Worm (Caenorhabditis elegans) whole organism, L1 larva: Measurements from ENCODE around the gene iscu-1.

Experiments
- Y116A8C.19 ChIP-seq: sonication (generic microtip); optimal IDR thresholded peaks from 2 replicates; lab custom pipeline; 2016; ENCODE audit warnings: missing compliant biosample characterization, missing genetic modification characterization, borderline replicate concordance
- alr-1 ChIP-seq: fragments of 200-800 bp; sonication (Bioruptor generic); optimal IDR thresholded peaks from 2 replicates; lab custom pipeline; 2018; ENCODE audit warnings: borderline replicate concordance, mild to moderate bottlenecking, missing genetic modification characterization, missing compliant biosample characterization
- aly-2 ChIP-seq: fragments of 150-350 bp; optimal IDR thresholded peaks from 2 replicates; lab custom pipeline; 2014; ENCODE audit warnings: missing biosample characterization, missing genetic modification characterization
- blmp-1 ChIP-seq: fragments of 150-350 bp; optimal IDR thresholded peaks from 2 replicates; lab custom pipeline; 2014; ENCODE audit warnings: missing biosample characterization, missing genetic modification characterization
- ceh-63 ChIP-seq: fragments of 200-800 bp; sonication (Bioruptor generic); optimal IDR thresholded peaks from 2 replicates; lab custom pipeline; 2018; ENCODE audit warnings: mild to moderate bottlenecking, missing genetic modification characterization, missing compliant biosample characterization
- ceh-82 ChIP-seq, 3 experiments: fragments of 150-350 bp in 1 of 3; sonication (generic microtip) in 2 of 3; optimal IDR thresholded peaks; 2 replicates each; lab custom pipeline; 2014 to 2017; ENCODE audit warnings: missing biosample characterization in 3 of 3, missing genetic modification characterization in 3 of 3
- ceh-90 ChIP-seq: sonication (generic microtip); optimal IDR thresholded peaks from 2 replicates; lab custom pipeline; 2016; ENCODE audit warnings: missing genetic modification characterization, missing compliant biosample characterization
- dpl-1 ChIP-seq, 3 experiments: fragments of 150-350 bp in 2 of 3; sonication (generic microtip) in 1 of 3; optimal IDR thresholded peaks; 2 replicates each; lab custom pipeline; 2014 to 2017; ENCODE audit warnings: missing biosample characterization in 3 of 3, missing genetic modification characterization in 3 of 3, missing genetic modification reagents in 3 of 3
- dsc-1 ChIP-seq: sonication (generic microtip); optimal IDR thresholded peaks from 2 replicates; lab custom pipeline; 2016; ENCODE audit warnings: mild to moderate bottlenecking, missing genetic modification characterization, missing compliant biosample characterization
- efl-1 ChIP-seq, 4 experiments: fragments of 150-350 bp; optimal IDR thresholded peaks in 3 of 4; peaks in 1 of 4; 1 replicate in 1 of 4; 2 replicates in 3 of 4; lab custom pipeline; 2014; ENCODE audit warnings: missing biosample characterization in 2 of 4, missing genetic modification characterization in 2 of 4, missing genetic modification reagents in 2 of 4
- efl-3 ChIP-seq: fragments of 200-800 bp; sonication (Bioruptor generic); optimal IDR thresholded peaks from 2 replicates; lab custom pipeline; 2018; ENCODE audit warnings: mild to moderate bottlenecking, missing genetic modification characterization, missing compliant biosample characterization
- egl-13 ChIP-seq: sonication (generic microtip); optimal IDR thresholded peaks from 2 replicates; lab custom pipeline; 2016; ENCODE audit warnings: missing genotype, missing genetic modification reagents, missing genetic modification characterization, missing compliant biosample characterization
- elt-3 ChIP-seq, 6 experiments: fragments of 150-350 bp in 1 of 6; sonication (generic microtip); optimal IDR thresholded peaks; 2 replicates each; lab custom pipeline; 2017 to 2018; ENCODE audit warnings: missing biosample characterization in 6 of 6, missing genetic modification characterization in 6 of 6, inconsistent platforms in 1 of 6
- ets-5 ChIP-seq: fragments of 200-800 bp; sonication (Bioruptor generic); IDR thresholded peaks from 2 replicates; pipeline ENCODE4 v1.3.6; 2022; ENCODE audit warnings: missing genetic modification characterization, missing compliant biosample characterization
- fkh-10 ChIP-seq: sonication (generic microtip); optimal IDR thresholded peaks from 2 replicates; lab custom pipeline; 2017; ENCODE audit warnings: missing biosample characterization, missing genetic modification reagents, missing genetic modification characterization
- fkh-4 ChIP-seq: sonication (generic microtip); optimal IDR thresholded peaks from 2 replicates; lab custom pipeline; 2016; ENCODE audit warnings: missing compliant biosample characterization, missing genetic modification characterization, borderline replicate concordance
- grh-1 ChIP-seq: fragments of 200-800 bp; sonication (Bioruptor generic); IDR thresholded peaks from 2 replicates; pipeline ENCODE4 v1.3.6; 2022; ENCODE audit warnings: missing genetic modification reagents, missing genetic modification characterization, missing compliant biosample characterization
- hpl-2 ChIP-seq: fragments of 150-350 bp; optimal IDR thresholded peaks from 2 replicates; lab custom pipeline; 2014; ENCODE audit warnings: missing biosample characterization, missing genetic modification reagents, missing genetic modification characterization
- isw-1 ChIP-seq: fragments of 200-800 bp; sonication (Bioruptor generic); IDR thresholded peaks from 2 replicates; pipeline ENCODE4 v1.3.6; 2022; ENCODE audit warnings: missing genetic modification characterization, missing compliant biosample characterization
- jun-1 ChIP-seq: fragments of 150-350 bp; optimal IDR thresholded peaks from 2 replicates; lab custom pipeline; 2014; ENCODE audit warnings: missing biosample characterization, missing genetic modification reagents, missing genetic modification characterization
- lin-13 ChIP-seq: fragments of 150-350 bp; optimal IDR thresholded peaks from 2 replicates; lab custom pipeline; 2014; ENCODE audit warnings: missing biosample characterization, missing genetic modification reagents, missing genetic modification characterization
- lin-14 ChIP-seq: fragments of 200-800 bp; sonication (Bioruptor generic); optimal IDR thresholded peaks from 2 replicates; lab custom pipeline; 2018; ENCODE audit warnings: mild to moderate bottlenecking, missing genetic modification characterization, moderate library complexity, missing compliant biosample characterization
- lin-15B ChIP-seq: fragments of 150-350 bp; sonication (generic microtip); optimal IDR thresholded peaks from 3 replicates; lab custom pipeline; 2014; ENCODE audit warnings: missing biosample characterization, missing genetic modification characterization
- lin-35 ChIP-seq, 2 experiments: fragments of 150-350 bp; optimal IDR thresholded peaks; 2 replicates each; lab custom pipeline; 2014; ENCODE audit warnings: missing biosample characterization in 2 of 2, missing genetic modification characterization in 2 of 2, missing genetic modification reagents in 2 of 2
- lin-39 ChIP-seq: fragments of 150-350 bp; optimal IDR thresholded peaks from 2 replicates; lab custom pipeline; 2014; ENCODE audit warnings: missing biosample characterization, missing genetic modification reagents, missing genetic modification characterization
- lir-3 ChIP-seq: sonication (generic microtip); optimal IDR thresholded peaks from 2 replicates; lab custom pipeline; 2016; ENCODE audit warnings: mild to moderate bottlenecking, missing genetic modification characterization, moderate library complexity, missing compliant biosample characterization; ENCODE audit not compliant: poor library complexity
- mab-9 ChIP-seq: fragments of 200-800 bp; sonication (Bioruptor generic); IDR thresholded peaks from 2 replicates; pipeline ENCODE4 v1.3.6; 2022; ENCODE audit warnings: missing genetic modification reagents, missing genetic modification characterization, missing compliant biosample characterization
- mdl-1 ChIP-seq, 2 experiments: fragments of 150-350 bp; optimal IDR thresholded peaks; 2 replicates each; lab custom pipeline; 2014 to 2017; ENCODE audit warnings: missing biosample characterization in 2 of 2, missing genetic modification characterization in 2 of 2, inconsistent platforms in 1 of 2
- nhr-237 ChIP-seq: fragments of 150-350 bp; optimal IDR thresholded peaks from 2 replicates; lab custom pipeline; 2014; ENCODE audit warnings: missing biosample characterization, missing genetic modification characterization
- nhr-28 ChIP-seq: fragments of 150-350 bp; optimal IDR thresholded peaks from 2 replicates; lab custom pipeline; 2014; ENCODE audit warnings: missing biosample characterization, missing genetic modification characterization
- nhr-71 ChIP-seq: sonication (generic microtip); optimal IDR thresholded peaks from 2 replicates; lab custom pipeline; 2016; ENCODE audit warnings: mild to moderate bottlenecking, missing genetic modification characterization, moderate library complexity, missing compliant biosample characterization
- nhr-76 ChIP-seq: sonication (generic microtip); optimal IDR thresholded peaks from 2 replicates; lab custom pipeline; 2017; ENCODE audit warnings: missing biosample characterization, missing genetic modification characterization
- nhr-85 ChIP-seq: sonication (generic microtip); peaks from one replicate; lab custom pipeline; 2016; ENCODE audit warnings: missing genetic modification characterization, inconsistent platforms, missing compliant biosample characterization
- pag-3 ChIP-seq: sonication (generic microtip); optimal IDR thresholded peaks from 2 replicates; lab custom pipeline; 2017; ENCODE audit warnings: missing genetic modification characterization, mild to moderate bottlenecking, missing compliant biosample characterization, antibody characterized with exemption, borderline replicate concordance; ENCODE audit not compliant: insufficient read depth
- rnt-1 ChIP-seq: sonication (generic microtip); optimal IDR thresholded peaks from 2 replicates; lab custom pipeline; 2016; ENCODE audit warnings: mild to moderate bottlenecking, missing genetic modification characterization, moderate library complexity, missing compliant biosample characterization
- snu-23 ChIP-seq: sonication (generic microtip); optimal IDR thresholded peaks from 2 replicates; lab custom pipeline; 2016; ENCODE audit warnings: missing genetic modification characterization, missing compliant biosample characterization
- sup-37 ChIP-seq: fragments of 200-800 bp; sonication (Bioruptor generic); optimal IDR thresholded peaks from 2 replicates; lab custom pipeline; 2018; ENCODE audit warnings: mild to moderate bottlenecking, missing genetic modification characterization, missing compliant biosample characterization
- tlp-1 ChIP-seq: fragments of 150-350 bp; optimal IDR thresholded peaks from 2 replicates; lab custom pipeline; 2014; ENCODE audit warnings: missing biosample characterization, missing genetic modification characterization
- unc-62 ChIP-seq: fragments of 150-350 bp; optimal IDR thresholded peaks from 2 replicates; lab custom pipeline; 2014; ENCODE audit warnings: missing biosample characterization, missing genetic modification reagents, missing genetic modification characterization
- xbp-1 ChIP-seq: sonication (generic microtip); optimal IDR thresholded peaks from 2 replicates; lab custom pipeline; 2016; ENCODE audit warnings: missing genetic modification characterization, missing compliant biosample characterization
- zip-4 ChIP-seq: fragments of 200-800 bp; sonication (Bioruptor generic); optimal IDR thresholded peaks from 2 replicates; lab custom pipeline; 2018; ENCODE audit warnings: mild to moderate bottlenecking, missing genetic modification characterization, moderate library complexity, missing compliant biosample characterization

Gene iscu-1

ce11 chrIV:13795249-13795909, 11.6 kb downstream of the iscu-1 start:
- TF ChIP-seq fkh-4 (tag; lab: Kevin White, UChicago): no peak
- TF ChIP-seq blmp-1 (tag; lab: Kevin White, UChicago): no peak
- TF ChIP-seq rnt-1 (tag; lab: Kevin White, UChicago): no peak
- no peak for TF ChIP-seq ceh-82 (tag; optimal IDR thresholded peaks at IDR 0.05; lab: Kevin White, UChicago)
- TF ChIP-seq mab-9 (GFP tag; lab: Robert Waterston, UW): no peak
- TF ChIP-seq jun-1: no peak
- no peak for TF ChIP-seq dpl-1 (GFP tag; optimal IDR thresholded peaks at IDR 0.05; lab: Kevin White, UChicago)
- TF ChIP-seq efl-1 (optimal IDR thresholded peaks at IDR 0.05; lab: Kevin White, UChicago): no peak
- TF ChIP-seq efl-1 (GFP tag; optimal IDR thresholded peaks at IDR 0.05 in 1 of 2; lab: Kevin White, UChicago): peak in 1 of 2 experiments; percentile 39
- TF ChIP-seq ceh-63 (GFP tag; lab: Kevin White, UChicago): no peak
- TF ChIP-seq snu-23 (GFP tag; lab: Kevin White, UChicago): no peak
- 0 out of 2 replicates have a peak, but pooled peaks have one; percentile 21 for TF ChIP-seq grh-1 (GFP tag; lab: Robert Waterston, UW)
- no peak for TF ChIP-seq ets-5
- no peak for TF ChIP-seq lir-3
- peak; percentile 85 for TF ChIP-seq aly-2 (tag; lab: Kevin White, UChicago)
- no peak for TF ChIP-seq lin-35 (GFP tag; optimal IDR thresholded peaks at IDR 0.05; lab: Kevin White, UChicago)
- no peak for TF ChIP-seq nhr-71 (tag; lab: Kevin White, UChicago)

- TF ChIP-seq lir-3 (no peak), egl-13 (no peak), fkh-10 (GFP tag; lab: Kevin White, UChicago) (no peak), nhr-28 (tag; lab: Kevin White, UChicago) (no peak), isw-1 (GFP tag; lab: Robert Waterston, UW) (no peak), lin-15B (tag; lab: Kevin White, UChicago) (no peak), dsc-1 (tag; lab: Kevin White, UChicago) (no peak), nhr-85 (tag; lab: Kevin White, UChicago) (peak; percentile 68), sup-37 (no peak), Y116A8C.19 (tag; lab: Kevin White, UChicago) (no peak), elt-3 (tag; optimal IDR thresholded peaks at IDR 0.05; lab: Kevin White, UChicago) (peak in 1 of 6 experiments; percentile 59), efl-1 (optimal IDR thresholded peaks at IDR 0.05; lab: Kevin White, UChicago) (no peak), efl-1 (GFP tag; optimal IDR thresholded peaks at IDR 0.05 in 1 of 2; lab: Kevin White, UChicago) (peak in 1 of 2 experiments; percentile 46), efl-3 (no peak), pag-3 (no peak)
Observed at ce11 chrIV:13797859-13798374, 14.2 kb downstream of the iscu-1 start, which contains the start of gene Y45F10D.6. Gene Y45F10D.6 (minus strand): TSS chrIV:13797909.

ce11 chrIV:13807724-13808123, 24.0 kb downstream of the iscu-1 start, which contains the start of gene Y45F10D.14:
Gene Y45F10D.14 (minus strand): TSS chrIV:13807824.
- TF ChIP-seq ceh-90 (tag; lab: Kevin White, UChicago) (no peak), hpl-2 (GFP tag; lab: Kevin White, UChicago) (no peak), ets-5 (no peak)

ce11 chrIV:13820862-13821261, 37.1 kb downstream of the iscu-1 start, which contains the start of gene Y45F10D.15:
Gene Y45F10D.15 (minus strand): TSS chrIV:13820962.
- no peak for TF ChIP-seq xbp-1 (tag; lab: Kevin White, UChicago)
- no peak for TF ChIP-seq lin-13 (GFP tag; lab: Kevin White, UChicago)
- TF ChIP-seq sup-37: no peak
- TF ChIP-seq tlp-1: no peak
- no peak for TF ChIP-seq nhr-76 (tag; lab: Kevin White, UChicago)
- no peak for TF ChIP-seq mab-9 (GFP tag; lab: Robert Waterston, UW)
- no peak for TF ChIP-seq alr-1 (tag; lab: Kevin White, UChicago)
- TF ChIP-seq lin-39 (tag; lab: Kevin White, UChicago): no peak
- no peak for TF ChIP-seq egl-13
- TF ChIP-seq efl-3: no peak
- TF ChIP-seq unc-62 (GFP tag; lab: Kevin White, UChicago): no peak
- no peak for TF ChIP-seq nhr-237 (tag; lab: Kevin White, UChicago)
- no peak for TF ChIP-seq jun-1
- TF ChIP-seq Y116A8C.19 (tag; lab: Kevin White, UChicago): no peak
- no peak for TF ChIP-seq lin-35 (GFP tag; optimal IDR thresholded peaks at IDR 0.05; lab: Kevin White, UChicago)
- TF ChIP-seq blmp-1 (tag; lab: Kevin White, UChicago): no peak
- no peak for TF ChIP-seq lin-14 (GFP tag; lab: Kevin White, UChicago)
- TF ChIP-seq isw-1 (GFP tag; lab: Robert Waterston, UW): no peak
- TF ChIP-seq mdl-1 (tag; optimal IDR thresholded peaks at IDR 0.05; lab: Kevin White, UChicago): no peak
- TF ChIP-seq zip-4 (GFP tag; lab: Kevin White, UChicago): no peak
